Worm (Caenorhabditis elegans) whole organism, L4/young adult: ENCODE data around the gene ppfr-4.

Source experiments
- W03F9.2 ChIP-seq: fragments of 150-350 bp; optimal IDR thresholded peaks from 2 replicates; lab custom pipeline; 2014; ENCODE audit warnings: missing biosample characterization, missing genetic modification characterization
- dao-5 ChIP-seq: sonication (generic microtip); optimal IDR thresholded peaks from 2 replicates; lab custom pipeline; 2016; ENCODE audit warnings: missing genotype, missing genetic modification characterization, moderate library complexity, missing compliant biosample characterization
- him-1 ChIP-seq: sonication (generic microtip); optimal IDR thresholded peaks from 2 replicates; lab custom pipeline; 2016; ENCODE audit warnings: missing genotype, missing genetic modification reagents, missing genetic modification characterization, missing compliant biosample characterization

Gene ppfr-4

DNA sequence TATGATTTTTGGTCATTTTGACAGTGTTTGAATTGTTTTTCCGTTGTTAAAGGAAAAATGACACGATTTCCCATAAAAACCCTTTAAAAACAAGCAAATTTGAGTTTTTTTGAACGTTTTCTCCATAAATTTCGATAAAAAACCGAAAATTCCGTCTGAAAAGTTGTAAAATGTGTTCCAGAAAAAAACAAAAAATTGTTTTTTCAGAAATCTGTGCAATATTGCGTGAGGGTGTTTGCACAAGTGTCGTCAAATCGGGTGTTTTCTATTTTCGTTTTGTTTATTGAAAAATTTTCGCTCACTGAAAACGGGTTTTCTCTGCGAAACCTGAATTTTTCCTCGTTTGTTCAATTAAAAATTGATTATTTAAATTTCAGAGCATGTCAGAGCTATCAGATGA is at the start of gene ppfr-4:
Gene ppfr-4 (plus strand): TSS at position 378 of the 400 bp plus-strand sequence.
- TF ChIP-seq dao-5 = no peak
- no peak for TF ChIP-seq W03F9.2 (tag; lab: Kevin White, UChicago)
- no peak for TF ChIP-seq him-1 (tag; lab: Kevin White, UChicago)

DNA sequence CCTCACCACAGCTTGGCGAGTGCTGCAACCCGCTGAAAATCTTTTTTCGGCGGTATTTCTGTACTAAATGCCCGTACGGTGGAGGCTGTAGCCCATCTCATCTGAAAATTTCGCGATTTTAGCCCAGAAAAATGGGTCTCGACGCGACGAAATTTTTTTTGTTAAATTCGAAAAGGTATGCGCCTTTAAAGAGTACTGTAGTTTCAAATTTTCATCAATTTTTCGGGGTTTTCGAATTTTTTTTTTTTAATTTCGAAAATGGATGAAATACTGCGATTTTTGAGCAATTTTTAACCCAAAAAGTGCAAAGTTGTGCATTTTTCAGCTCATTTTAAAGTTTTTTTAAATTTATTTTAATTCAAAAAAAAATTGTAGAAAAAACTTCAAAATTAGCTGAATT is 48.3 kb upstream of the ppfr-4 start, which contains the start of gene Y54F10AR.2:
Gene Y54F10AR.2 (minus strand): TSS at position 101 of the 400 bp plus-strand sequence.
- TF ChIP-seq him-1 (tag; lab: Kevin White, UChicago) (no peak), dao-5 (no peak)

DNA sequence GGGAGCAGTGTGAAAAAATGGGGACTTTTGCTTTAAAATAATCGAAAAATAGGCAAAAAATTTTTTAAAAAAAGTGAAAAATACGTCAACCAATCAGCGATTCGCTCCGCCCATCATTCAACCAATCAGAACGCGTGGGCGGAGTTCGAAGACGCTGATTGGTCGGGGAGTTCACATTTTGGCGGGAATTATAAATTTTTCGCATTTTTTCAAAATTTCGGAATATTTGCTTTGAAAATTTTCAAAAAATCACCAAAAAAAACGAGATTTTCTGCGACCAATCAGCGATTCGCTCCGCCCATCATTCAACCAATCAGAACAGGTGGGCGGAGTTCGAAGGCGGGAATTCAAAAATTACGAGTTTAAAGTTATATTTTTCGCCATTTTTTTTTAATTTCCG is 47.3 kb upstream of the ppfr-4 start:
- TF ChIP-seq dao-5 (no peak), W03F9.2 (tag; lab: Kevin White, UChicago) (no peak), him-1 (tag; lab: Kevin White, UChicago) (no peak)

DNA sequence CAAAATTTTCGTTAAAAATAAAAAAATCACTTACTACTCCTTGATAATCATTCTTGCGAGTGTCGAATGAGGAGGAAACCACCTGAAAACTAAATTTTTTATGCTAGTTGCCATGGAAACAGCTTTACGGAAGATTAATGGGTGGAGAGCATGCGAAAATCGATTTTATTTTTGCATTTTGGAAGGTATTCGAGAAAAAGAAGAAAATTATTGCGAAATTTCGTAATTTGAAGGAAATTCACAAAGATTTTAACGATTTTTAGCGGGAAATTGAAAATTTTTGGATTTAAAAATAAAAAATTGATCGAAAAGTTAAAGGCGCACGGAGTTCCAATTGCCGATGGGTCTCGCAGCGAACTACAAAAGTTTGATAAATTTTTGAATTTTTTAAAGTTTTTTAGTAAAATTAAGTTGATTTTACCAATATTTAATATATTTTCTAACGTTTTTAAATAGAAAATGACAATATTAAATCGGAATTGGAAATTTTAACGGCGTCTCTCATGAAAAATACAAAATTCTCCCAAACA is 44.0 kb upstream of the ppfr-4 start, which contains the start of gene Y54F10AR.1:
Gene Y54F10AR.1 (minus strand): TSS at position 51 of the 530 bp plus-strand sequence.
- TF ChIP-seq dao-5 (no peak), W03F9.2 (tag; lab: Kevin White, UChicago) (no peak), him-1 (tag; lab: Kevin White, UChicago) (no peak)

DNA sequence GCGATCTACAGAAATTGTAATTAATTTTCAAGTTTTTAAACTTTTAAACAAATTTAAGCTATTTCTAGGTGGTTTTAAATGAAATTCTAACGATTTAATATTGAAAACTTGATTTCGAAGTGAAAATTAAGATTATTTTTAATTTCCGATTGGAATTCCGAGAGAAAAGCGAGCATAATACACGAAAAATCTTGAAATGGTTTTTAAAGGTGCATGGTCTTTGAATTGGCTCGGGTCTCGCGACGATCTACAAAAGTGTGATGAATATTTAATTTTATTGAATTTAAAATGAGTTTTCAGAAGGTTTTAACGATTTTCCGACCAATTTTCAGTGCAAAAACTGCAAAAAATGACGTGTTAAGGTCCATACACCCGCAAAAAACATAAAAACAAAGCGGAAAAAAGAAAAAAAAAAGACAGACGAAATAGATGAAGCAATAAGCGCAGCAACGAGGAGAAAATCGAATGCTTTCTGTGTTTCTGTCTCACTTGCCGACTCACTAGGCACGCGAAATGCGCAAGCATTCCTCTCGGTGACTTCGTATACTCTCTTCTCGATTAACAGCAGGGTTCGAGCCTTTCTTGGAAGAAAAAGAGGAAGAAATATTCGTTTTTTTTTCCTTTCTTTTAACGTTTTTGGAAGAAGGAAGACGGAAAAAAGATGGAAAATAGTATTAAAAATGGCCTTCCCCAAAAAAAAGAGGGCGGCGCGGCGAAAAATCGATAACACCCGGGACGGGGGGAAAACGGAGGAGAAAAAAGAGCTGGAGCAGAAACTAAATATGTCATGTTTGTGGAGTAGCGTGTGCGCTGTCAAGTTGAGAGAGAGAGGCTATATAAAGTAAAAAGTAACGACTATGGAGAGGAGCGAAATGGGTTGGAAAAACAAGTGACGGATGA is 43.1 kb upstream of the ppfr-4 start:
- no peak for TF ChIP-seq W03F9.2 (tag; lab: Kevin White, UChicago)
- peak; percentile 49 for TF ChIP-seq him-1 (tag; lab: Kevin White, UChicago)

DNA sequence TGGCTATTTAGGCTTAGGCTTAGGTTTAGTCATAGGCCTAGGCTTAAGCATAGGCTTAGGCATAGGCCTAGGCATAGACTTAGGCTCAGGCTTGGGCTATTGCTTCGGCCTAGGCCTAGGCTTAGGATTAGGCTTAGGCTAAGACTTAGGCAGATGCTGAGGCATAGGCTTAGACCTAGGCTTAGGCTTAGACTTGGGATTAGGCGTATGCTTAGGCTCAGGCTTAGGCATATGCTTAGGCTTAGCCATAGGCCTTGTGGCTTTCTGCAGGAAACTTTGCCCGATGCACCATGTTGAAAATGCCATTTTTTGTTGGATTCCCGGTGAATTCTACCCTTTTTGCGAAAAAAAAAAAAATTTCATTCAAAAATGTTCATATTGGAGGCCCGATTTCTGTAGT is 41.8 kb upstream of the ppfr-4 start:
- no peak for TF ChIP-seq him-1 (tag; lab: Kevin White, UChicago)
- no peak for TF ChIP-seq dao-5
- TF ChIP-seq W03F9.2 (tag; lab: Kevin White, UChicago) = no peak

DNA sequence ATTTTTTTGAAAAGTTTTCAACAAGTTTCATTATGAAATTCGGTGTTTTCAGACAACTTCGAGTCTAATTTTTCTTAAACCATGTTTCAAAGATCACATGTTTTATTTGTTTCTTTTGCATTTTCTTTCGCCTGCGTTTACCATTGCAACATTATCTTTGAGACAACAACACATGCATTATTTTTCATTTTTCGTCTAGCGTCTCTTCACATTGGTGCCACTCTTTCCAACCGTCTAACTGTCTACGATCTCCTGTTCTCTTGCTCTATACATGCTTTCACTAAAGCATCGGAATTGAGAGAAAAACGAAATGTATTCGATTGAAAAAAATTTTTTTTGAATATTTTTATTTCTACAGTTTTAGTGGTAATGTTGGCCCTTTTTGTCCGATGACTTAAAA is 41.2 kb upstream of the ppfr-4 start:
- TF ChIP-seq him-1 (tag; lab: Kevin White, UChicago) (no peak), W03F9.2 (tag; lab: Kevin White, UChicago) (no peak), dao-5 (no peak)

DNA sequence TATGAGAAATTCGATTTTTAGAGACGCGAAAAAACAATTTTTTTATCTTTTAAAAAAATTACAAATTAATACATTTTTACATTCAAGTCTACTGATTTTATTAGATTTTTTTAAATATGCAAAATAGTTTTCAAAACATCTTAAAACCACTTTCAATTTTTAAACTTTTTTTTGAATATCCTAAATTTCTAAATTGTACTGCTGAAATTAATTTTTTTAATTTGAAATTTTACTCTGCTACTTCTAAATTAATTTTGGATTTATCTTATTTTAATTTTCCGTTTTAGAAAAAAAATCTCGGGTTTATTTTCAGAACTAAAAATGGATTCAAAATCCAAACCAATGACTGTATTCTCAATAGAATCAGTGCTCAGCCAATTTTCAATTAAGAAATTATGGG is 40.7 kb upstream of the ppfr-4 start, which contains the start of gene Y71H2B.8:
Gene Y71H2B.8 (plus strand): TSS at position 301 of the 400 bp plus-strand sequence.
- TF ChIP-seq W03F9.2 (tag; lab: Kevin White, UChicago) (no peak), dao-5 (no peak), him-1 (tag; lab: Kevin White, UChicago) (no peak)

DNA sequence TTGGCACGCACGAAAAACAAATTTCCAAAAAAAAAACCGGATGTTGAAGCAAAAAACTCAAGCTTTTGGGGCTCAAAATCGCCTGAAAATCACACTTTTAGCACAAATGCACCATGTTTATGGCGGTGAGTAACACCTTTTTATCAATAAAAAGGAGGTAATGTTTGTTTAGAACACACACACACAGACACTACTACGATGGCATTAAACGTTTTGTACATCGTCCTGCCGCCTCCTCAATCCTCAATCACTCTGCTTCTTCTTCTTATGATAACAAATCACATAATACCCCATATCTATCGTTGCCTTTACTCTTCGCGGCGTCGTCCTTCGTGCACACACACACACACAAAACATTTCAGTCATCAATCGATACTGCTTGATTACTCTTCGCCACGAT is 33.5 kb upstream of the ppfr-4 start, which contains the start of gene gpa-17:
Gene gpa-17 (plus strand): TSS at position 363 of the 400 bp plus-strand sequence.
- TF ChIP-seq him-1 (tag; lab: Kevin White, UChicago) (no peak), dao-5 (no peak), W03F9.2 (tag; lab: Kevin White, UChicago) (no peak)

DNA sequence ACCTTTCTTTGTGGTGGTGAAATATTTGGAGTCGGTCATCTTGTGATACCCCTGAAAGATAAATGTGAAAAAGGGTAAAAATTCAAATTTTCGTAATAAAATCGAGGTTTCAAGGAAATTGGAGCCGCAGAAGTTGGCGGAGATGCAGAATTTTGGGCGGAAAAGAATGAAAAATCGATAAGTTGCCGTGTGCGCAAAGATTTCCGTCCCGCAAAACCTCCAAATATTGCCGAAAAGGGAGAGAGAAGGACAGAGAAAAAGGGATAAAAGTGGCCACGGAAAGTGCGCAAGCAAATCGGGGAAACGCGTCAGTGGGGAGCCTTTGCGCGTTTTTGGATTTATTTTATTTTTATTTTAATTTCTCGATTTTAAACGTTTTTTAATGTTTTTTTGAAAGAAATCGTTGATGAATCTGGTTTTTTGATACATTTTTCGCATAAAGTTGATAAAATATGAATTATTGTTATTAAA is 22.7 kb upstream of the ppfr-4 start, which contains the start of gene apb-1:
Gene apb-1 (minus strand): TSS at position 51 of the 471 bp plus-strand sequence.
- TF ChIP-seq him-1 (tag; lab: Kevin White, UChicago) (peak; percentile 87), W03F9.2 (tag; lab: Kevin White, UChicago) (peak; percentile 94), dao-5 (no peak)

DNA sequence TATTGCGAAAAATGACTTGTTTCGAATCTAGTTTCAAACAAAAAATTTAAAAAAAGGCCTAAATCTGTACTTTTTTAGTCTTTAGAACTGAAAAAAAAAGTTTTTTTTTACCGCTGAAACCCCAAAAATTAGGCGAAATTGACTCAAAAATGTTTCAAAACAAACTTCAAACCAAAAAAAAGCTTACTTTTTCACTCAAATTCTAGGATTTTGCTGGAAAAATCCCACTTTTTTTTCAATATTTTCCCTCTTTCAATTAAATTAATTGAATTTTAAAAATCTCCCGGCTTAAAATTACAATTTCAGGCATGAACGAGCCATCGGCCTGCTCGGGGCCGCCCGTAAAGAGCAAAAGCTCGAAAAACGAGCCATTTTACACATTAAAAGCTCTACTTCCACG is 22.0 kb upstream of the ppfr-4 start, which contains the start of gene mdt-19:
Gene mdt-19 (plus strand): TSS at position 301 of the 400 bp plus-strand sequence.
- TF ChIP-seq dao-5 (no peak), W03F9.2 (tag; lab: Kevin White, UChicago) (no peak), him-1 (tag; lab: Kevin White, UChicago) (no peak)

DNA sequence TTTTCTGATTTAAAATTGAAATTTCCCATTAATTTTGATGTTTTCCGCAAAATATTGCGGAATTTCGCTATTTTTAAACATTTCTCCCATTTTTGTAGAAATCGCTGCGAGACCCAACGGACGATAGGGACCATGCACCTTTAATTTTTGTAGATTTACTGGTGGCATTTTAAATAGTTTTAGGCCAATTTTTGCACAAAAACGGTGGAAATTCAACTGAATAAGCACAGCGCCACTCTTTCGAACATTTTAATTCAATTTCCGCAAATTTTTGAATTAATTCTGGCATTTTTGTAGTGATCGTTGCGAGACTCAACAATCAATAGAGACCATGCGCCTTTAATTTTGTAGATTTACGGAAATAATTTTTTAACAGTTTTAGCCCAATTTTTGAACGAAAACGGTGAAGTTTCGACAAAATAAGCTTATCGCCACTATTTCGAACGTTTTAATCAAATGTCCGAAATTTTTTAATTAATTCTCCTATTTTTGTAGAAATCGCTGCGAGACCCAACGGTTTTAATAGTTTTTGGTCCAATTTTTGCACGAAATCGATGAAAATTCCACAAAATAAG is 21.2 kb upstream of the ppfr-4 start:
- TF ChIP-seq dao-5 (no peak), W03F9.2 (tag; lab: Kevin White, UChicago) (no peak), him-1 (tag; lab: Kevin White, UChicago) (no peak)

DNA sequence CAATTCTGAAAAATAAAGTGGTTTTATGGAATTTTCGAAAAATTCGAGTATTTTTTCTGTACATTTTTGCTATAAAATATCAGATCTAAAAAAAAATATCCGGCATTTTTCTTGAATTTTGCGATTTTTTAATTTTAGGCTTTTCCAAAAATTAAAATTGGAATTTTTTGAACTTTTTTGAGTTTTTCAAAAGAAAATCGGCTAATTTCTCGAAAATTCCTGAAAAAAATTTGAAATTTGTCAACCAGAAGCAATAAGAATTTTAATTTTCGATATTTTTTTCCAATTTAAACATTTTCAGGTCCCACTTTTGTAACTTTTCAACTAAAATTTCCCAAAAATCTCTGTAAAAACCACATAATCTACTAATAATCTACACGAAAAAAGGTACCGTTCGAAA is 16.1 kb upstream of the ppfr-4 start, which contains the start of gene Y71H2B.11:
Gene Y71H2B.11 (plus strand): TSS at position 301 of the 400 bp plus-strand sequence.
- TF ChIP-seq dao-5 (no peak), W03F9.2 (tag; lab: Kevin White, UChicago) (no peak)
